Fruit fly (Drosophila melanogaster): ENCODE results near the gene beta'COP.

DNA sequence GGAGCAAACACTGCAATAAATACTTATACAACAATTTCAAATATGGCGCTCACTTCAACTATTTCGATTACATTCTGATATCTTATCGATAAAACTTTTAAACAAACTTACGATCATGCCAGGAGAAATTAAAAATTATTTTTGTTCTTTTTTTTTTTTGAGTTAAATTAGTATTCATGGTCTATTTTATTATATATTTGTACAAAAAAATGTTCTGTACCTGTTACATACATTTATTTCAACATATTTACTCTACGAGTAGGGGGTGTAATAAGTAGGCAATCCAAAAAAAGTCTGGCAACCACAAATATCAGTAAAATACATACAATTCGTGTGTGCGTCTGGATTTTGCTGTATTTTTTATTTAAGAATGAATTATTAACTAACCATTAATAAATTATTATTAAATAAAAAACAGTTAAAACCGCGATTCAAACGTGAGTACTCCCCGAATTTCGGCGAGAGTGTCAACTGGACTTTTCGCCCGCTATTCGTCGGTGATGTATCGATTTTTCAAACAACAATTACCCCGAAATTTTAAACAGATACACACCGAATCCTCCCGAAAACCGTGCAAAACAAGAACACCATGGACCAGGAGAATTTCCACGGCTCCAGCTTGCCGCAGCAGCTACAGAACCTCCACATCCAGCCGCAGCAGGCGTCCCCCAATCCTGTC is 3.8 kb downstream of the beta'COP start, which contains the start of gene loqs:
- TF ChIP-seq Sin3A (optimal IDR thresholded peaks at IDR 0.05) = no peak
- TF ChIP-seq Myc (optimal IDR thresholded peaks at IDR 0.05) = no peak
- no peak for TF ChIP-seq h (optimal IDR thresholded peaks at IDR 0.05)
